Fruit fly (Drosophila melanogaster): Measurements from ENCODE around the gene GatC.

GatC gene

dm6 chr2L:13876698-13877097 lies 43.8 kb upstream of the GatC start (continued):
- no peak for TF ChIP-seq CG4282 (GFP tag; optimal IDR thresholded peaks at IDR 0.05)
- TF ChIP-seq pfk (GFP tag; optimal IDR thresholded peaks at IDR 0.05) = no peak
- no peak for TF ChIP-seq CG3995 (GFP tag; optimal IDR thresholded peaks at IDR 0.05)
- no peak for TF ChIP-seq dm (GFP tag; optimal IDR thresholded peaks at IDR 0.05)
- peak; percentile 29 for TF ChIP-seq tio (GFP tag; optimal IDR thresholded peaks at IDR 0.05)
- no peak for TF ChIP-seq CG11695 (GFP tag; IDR thresholded peaks at IDR 0.05)
- no peak for TF ChIP-seq Vsx1 (GFP tag; optimal IDR thresholded peaks at IDR 0.05)
- TF ChIP-seq ab (GFP tag; optimal IDR thresholded peaks at IDR 0.05) = no peak
- TF ChIP-seq tna (GFP tag; IDR thresholded peaks at IDR 0.05; ENCODE audit: partially characterized antibody) = no peak
- TF ChIP-seq CG1792 (GFP tag; optimal IDR thresholded peaks at IDR 0.05) = no peak
- peak; percentile 80 for TF ChIP-seq CG18262 (tag; optimal IDR thresholded peaks at IDR 0.05)
- TF ChIP-seq CG8388 (GFP tag; optimal IDR thresholded peaks at IDR 0.05) = peak; percentile 42
- no peak for TF ChIP-seq CG10321 (GFP tag; IDR thresholded peaks at IDR 0.05)
- TF ChIP-seq sug (tag; optimal IDR thresholded peaks at IDR 0.05) = no peak
- TF ChIP-seq Oli (tag; optimal IDR thresholded peaks at IDR 0.05) = peak; percentile 60
- no peak for TF ChIP-seq CG32532 (GFP tag; IDR thresholded peaks at IDR 0.05)
- TF ChIP-seq Fer1 (GFP tag; optimal IDR thresholded peaks at IDR 0.05) = peak; percentile 10
- TF ChIP-seq CG4617 (GFP tag; optimal IDR thresholded peaks at IDR 0.05; ENCODE audit: borderline replicate concordance) = no peak
- TF ChIP-seq NC2α (GFP tag; optimal IDR thresholded peaks at IDR 0.05) = no peak
- TF ChIP-seq BtbVII (GFP tag; optimal IDR thresholded peaks at IDR 0.05) = no peak
- TF ChIP-seq br (optimal IDR thresholded peaks at IDR 0.05) = no peak
- no peak for TF ChIP-seq HmgD (GFP tag; optimal IDR thresholded peaks at IDR 0.05)
- no peak for TF ChIP-seq nau (GFP tag; optimal IDR thresholded peaks at IDR 0.05)
- TF ChIP-seq CG2202 (tag; optimal IDR thresholded peaks at IDR 0.05) = no peak
- TF ChIP-seq CG2678 (tag; optimal IDR thresholded peaks at IDR 0.05) = peak; percentile 56
- TF ChIP-seq Myb (GFP tag; optimal IDR thresholded peaks at IDR 0.05) = no peak
- TF ChIP-seq pita (GFP tag; optimal IDR thresholded peaks at IDR 0.05) = no peak
- no peak for TF ChIP-seq CG15011 (GFP tag; optimal IDR thresholded peaks at IDR 0.05)
- no peak for TF ChIP-seq CG7357 (GFP tag; IDR thresholded peaks at IDR 0.05)
- TF ChIP-seq aop (GFP tag; IDR thresholded peaks at IDR 0.05) = no peak
- TF ChIP-seq CG6683 (GFP tag; optimal IDR thresholded peaks at IDR 0.05) = no peak
- no peak for TF ChIP-seq CG32772 (GFP tag; IDR thresholded peaks at IDR 0.05)
- no peak for TF ChIP-seq CG9215 (GFP tag; IDR thresholded peaks at IDR 0.05)
- TF ChIP-seq exex (tag; optimal IDR thresholded peaks at IDR 0.05) = no peak
- no peak for TF ChIP-seq Hmx (GFP tag; optimal IDR thresholded peaks at IDR 0.05)
- TF ChIP-seq psq (GFP tag; optimal IDR thresholded peaks at IDR 0.05) = no peak
- TF ChIP-seq CG16863 (GFP tag; optimal IDR thresholded peaks at IDR 0.05) = no peak
- TF ChIP-seq sim (GFP tag; IDR thresholded peaks at IDR 0.05) = no peak
- peak in 1 of 2 experiments; percentile 15 for TF ChIP-seq Eip74EF (GFP tag; optimal IDR thresholded peaks at IDR 0.05)
- TF ChIP-seq slou (GFP tag; optimal IDR thresholded peaks at IDR 0.05) = peak; percentile 14
- TF ChIP-seq CG43689 (GFP tag; IDR thresholded peaks at IDR 0.05) = no peak
- no peak for TF ChIP-seq Optix (GFP tag; IDR thresholded peaks at IDR 0.05)
- TF ChIP-seq CG15073 (GFP tag; optimal IDR thresholded peaks at IDR 0.05) = no peak
- TF ChIP-seq zf30C (GFP tag; optimal IDR thresholded peaks at IDR 0.05) = peak; percentile 39
- TF ChIP-seq CG10979 (tag; optimal IDR thresholded peaks at IDR 0.05) = peak; percentile 57
- no peak for TF ChIP-seq fd64A (GFP tag; optimal IDR thresholded peaks at IDR 0.05)
- TF ChIP-seq Hey (tag; optimal IDR thresholded peaks at IDR 0.05) = no peak
- no peak for TF ChIP-seq CG8290 (GFP tag; optimal IDR thresholded peaks at IDR 0.05)
- no peak for TF ChIP-seq CG8290 (tag; optimal IDR thresholded peaks at IDR 0.05)
- TF ChIP-seq ara (GFP tag; IDR thresholded peaks at IDR 0.05) = no peak
- TF ChIP-seq CG17802 (tag; optimal IDR thresholded peaks at IDR 0.05) = no peak
- no peak for TF ChIP-seq CG4730 (GFP tag; IDR thresholded peaks at IDR 0.05)
- no peak for TF ChIP-seq CG16815 (GFP tag; optimal IDR thresholded peaks at IDR 0.05)
